Worm (Caenorhabditis elegans) whole organism, L3 larva: ENCODE data around the gene pgp-3.

Experiments
- egl-27 ChIP-seq: sonication (generic microtip); optimal IDR thresholded peaks from 4 replicates; lab custom pipeline; 2017; ENCODE audit warnings: missing biosample characterization, missing genetic modification reagents, missing genetic modification characterization
- lin-39 ChIP-seq: fragments of 150-350 bp; optimal IDR thresholded peaks from 2 replicates; lab custom pipeline; 2018; ENCODE audit warnings: missing biosample characterization, missing genetic modification reagents, missing genetic modification characterization

pgp-3 gene

DNA sequence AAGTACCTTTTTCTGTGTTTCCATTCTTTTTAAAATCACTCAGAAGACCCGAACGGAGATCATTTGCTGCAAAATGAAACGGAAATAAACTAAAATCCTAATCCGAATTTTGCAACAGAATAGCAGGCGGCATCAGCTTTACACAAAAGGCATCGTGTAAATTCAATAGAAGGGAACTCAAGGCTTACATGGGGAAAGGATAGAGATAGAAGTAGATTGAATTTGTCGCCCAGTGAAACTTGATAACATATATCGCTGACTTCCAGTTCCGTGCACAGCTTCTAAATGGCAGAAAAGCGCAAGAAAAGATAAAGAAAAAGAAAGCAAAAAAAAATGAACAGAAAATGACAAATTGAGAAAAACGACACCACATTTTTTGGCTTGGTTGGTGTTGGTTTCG is 54.0 kb downstream of the pgp-3 start, which contains the start of gene slo-2:
Gene slo-2, minus strand, starts transcription at position 24 of the 400 bp plus-strand sequence.
- TF ChIP-seq lin-39 (peak; percentile 21), egl-27 (tag; lab: Kevin White, UChicago) (no peak)
